Worm (Caenorhabditis elegans) whole organism, L1 larva: ENCODE data around the gene gpr-2.

Experiments used
- ama-1 ChIP-seq: fragments of 150-350 bp; optimal IDR thresholded peaks from 2 replicates; lab custom pipeline; 2014
- elt-2 ChIP-seq: sonication (generic microtip); optimal IDR thresholded peaks from 2 replicates; lab custom pipeline; 2016; ENCODE audit warnings: missing genetic modification characterization, mild to moderate bottlenecking, inconsistent platforms, missing compliant biosample characterization, missing genetic modification reagents
- hpl-2 ChIP-seq: fragments of 150-350 bp; optimal IDR thresholded peaks from 2 replicates; lab custom pipeline; 2014; ENCODE audit warnings: missing biosample characterization, missing genetic modification reagents, missing genetic modification characterization
- lin-35 ChIP-seq, 2 experiments: fragments of 150-350 bp; optimal IDR thresholded peaks; 2 replicates each; lab custom pipeline; 2014; ENCODE audit warnings: missing biosample characterization in 2 of 2, missing genetic modification characterization in 2 of 2, missing genetic modification reagents in 2 of 2
- nhr-237 ChIP-seq: fragments of 150-350 bp; optimal IDR thresholded peaks from 2 replicates; lab custom pipeline; 2014; ENCODE audit warnings: missing biosample characterization, missing genetic modification characterization
- nhr-76 ChIP-seq: sonication (generic microtip); optimal IDR thresholded peaks from 2 replicates; lab custom pipeline; 2017; ENCODE audit warnings: missing biosample characterization, missing genetic modification characterization

DNA sequence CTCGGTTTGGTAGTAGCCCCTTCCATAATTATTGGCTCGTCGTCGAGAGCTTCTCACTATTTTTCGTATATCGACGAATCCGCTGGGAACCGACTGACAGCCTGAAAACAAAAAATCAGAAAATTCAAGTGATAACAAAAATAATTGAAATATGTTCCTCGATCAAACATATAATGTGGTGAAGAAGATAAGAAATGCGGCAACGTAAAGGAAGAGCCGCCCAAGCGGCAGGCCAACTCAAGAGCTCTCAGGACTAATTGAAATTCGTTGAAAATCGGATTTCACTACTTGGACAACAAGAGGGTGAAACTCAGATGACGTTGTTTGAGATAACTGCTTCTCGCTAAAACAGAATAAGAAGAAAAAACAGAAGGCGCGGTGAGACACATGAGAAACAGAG, 3.0 kb downstream of the gpr-2 start, which contains the start of gene slc-17.2:
- TF ChIP-seq nhr-237 (tag; lab: Kevin White, UChicago): no peak
- TF ChIP-seq elt-2: no peak
- no peak for TF ChIP-seq ama-1 (lab: Kevin White, UChicago)
- TF ChIP-seq lin-35 (GFP tag; optimal IDR thresholded peaks at IDR 0.05; lab: Kevin White, UChicago): no peak
- TF ChIP-seq nhr-76 (tag; lab: Kevin White, UChicago): no peak
- TF ChIP-seq hpl-2 (GFP tag; lab: Kevin White, UChicago): no peak
